Fruit fly (Drosophila melanogaster): Measurements from ENCODE around the gene Elys.

The Elys gene

dm6 chrX:19697255-19697877 lies 45.3 kb downstream of the Elys start (continued):
- TF ChIP-seq CG4360 (GFP tag; IDR thresholded peaks at IDR 0.05): no peak
- TF ChIP-seq phol (tag; optimal IDR thresholded peaks at IDR 0.05): no peak
- no peak for TF ChIP-seq CG11696 (GFP tag; IDR thresholded peaks at IDR 0.05)
- peak; percentile 56; the same call in 1 of the 3 replicates for TF ChIP-seq ci (GFP tag; IDR thresholded peaks at IDR 0.05)
- TF ChIP-seq Xbp1 (GFP tag; optimal IDR thresholded peaks at IDR 0.05): no peak
- no peak for TF ChIP-seq CG7786 (GFP tag; optimal IDR thresholded peaks at IDR 0.05)
- no peak for TF ChIP-seq CG7839 (tag; optimal IDR thresholded peaks at IDR 0.05)
- no peak for TF ChIP-seq CG15011 (GFP tag; optimal IDR thresholded peaks at IDR 0.05)
- TF ChIP-seq CG16779 (GFP tag; IDR thresholded peaks at IDR 0.05): no peak
- TF ChIP-seq Dbx (GFP tag; IDR thresholded peaks at IDR 0.05): no peak
- no peak for TF ChIP-seq CG17328 (GFP tag; IDR thresholded peaks at IDR 0.05)
- TF ChIP-seq CG6272 (GFP tag; IDR thresholded peaks at IDR 0.05): no peak
- TF ChIP-seq CG3281 (GFP tag; optimal IDR thresholded peaks at IDR 0.05): no peak
- no peak for TF ChIP-seq Hmx (GFP tag; optimal IDR thresholded peaks at IDR 0.05)
- peak; percentile 20; the same call in 1 of the 2 replicates for TF ChIP-seq Rfx (GFP tag; IDR thresholded peaks at IDR 0.05)
- no peak for TF ChIP-seq peb (GFP tag; IDR thresholded peaks at IDR 0.05)
- no peak for TF ChIP-seq NK7.1 (GFP tag; optimal IDR thresholded peaks at IDR 0.05)
- no peak for TF ChIP-seq grau (tag; optimal IDR thresholded peaks at IDR 0.05)
- TF ChIP-seq CG18619 (GFP tag; optimal IDR thresholded peaks at IDR 0.05): no peak
- TF ChIP-seq crol (GFP tag; IDR thresholded peaks at IDR 0.05): peak; percentile 74
- no peak for TF ChIP-seq Dref (GFP tag; IDR thresholded peaks at IDR 0.05)
- no peak for TF ChIP-seq ssp (GFP tag; IDR thresholded peaks at IDR 0.05)
- TF ChIP-seq E2f2 (GFP tag; IDR thresholded peaks at IDR 0.05): no peak
- TF ChIP-seq so (GFP tag; IDR thresholded peaks at IDR 0.05): no peak
- TF ChIP-seq Aef1 (GFP tag; IDR thresholded peaks at IDR 0.05): no peak
- no peak for TF ChIP-seq CG13894 (tag; optimal IDR thresholded peaks at IDR 0.05)
- TF ChIP-seq CG30431 (GFP tag; optimal IDR thresholded peaks at IDR 0.05): no peak
- TF ChIP-seq Dfd (GFP tag; optimal IDR thresholded peaks at IDR 0.05): no peak
- no peak for TF ChIP-seq bowl (GFP tag; IDR thresholded peaks at IDR 0.05)
- no peak for TF ChIP-seq CG15269 (tag; optimal IDR thresholded peaks at IDR 0.05)
- no peak for TF ChIP-seq corto (GFP tag; optimal IDR thresholded peaks at IDR 0.05)
- no peak for TF ChIP-seq klu (GFP tag; IDR thresholded peaks at IDR 0.05)
- no peak for TF ChIP-seq MBD-R2 (GFP tag; IDR thresholded peaks at IDR 0.05)
- no peak for TF ChIP-seq cad (GFP tag; optimal IDR thresholded peaks at IDR 0.05)
- no peak for TF ChIP-seq bab2 (GFP tag; optimal IDR thresholded peaks at IDR 0.05)
- TF ChIP-seq CG15479 (GFP tag; optimal IDR thresholded peaks at IDR 0.05): peak; percentile 62
- TF ChIP-seq sd (tag; optimal IDR thresholded peaks at IDR 0.05): no peak
- no peak for TF ChIP-seq mld (GFP tag; IDR thresholded peaks at IDR 0.05; ENCODE audit: partially characterized antibody)
- TF ChIP-seq CG10543 (GFP tag; optimal IDR thresholded peaks at IDR 0.05): peak; percentile 42
- no peak for TF ChIP-seq tup (GFP tag; optimal IDR thresholded peaks at IDR 0.05)
- TF ChIP-seq Six4 (GFP tag; optimal IDR thresholded peaks at IDR 0.05): no peak
- no peak for TF ChIP-seq kah (GFP tag; optimal IDR thresholded peaks at IDR 0.05)
- peak; percentile 93 for TF ChIP-seq Nf-YC (tag; optimal IDR thresholded peaks at IDR 0.05)
- no peak for TF ChIP-seq schlank (tag; optimal IDR thresholded peaks at IDR 0.05)
- no peak for TF ChIP-seq z (GFP tag; IDR thresholded peaks at IDR 0.05)
- no peak for TF ChIP-seq C15 (GFP tag; IDR thresholded peaks at IDR 0.05)
- TF ChIP-seq Pdp1 (GFP tag; optimal IDR thresholded peaks at IDR 0.05): peak in 1 of 2 experiments; percentile 6
- TF ChIP-seq sug (tag; optimal IDR thresholded peaks at IDR 0.05): peak; percentile 45
- TF ChIP-seq psq (GFP tag; optimal IDR thresholded peaks at IDR 0.05): peak; percentile 2
- TF ChIP-seq CG10274 (GFP tag; optimal IDR thresholded peaks at IDR 0.05): no peak
- peak; percentile 40 for TF ChIP-seq wek (GFP tag; optimal IDR thresholded peaks at IDR 0.05)
- no peak for TF ChIP-seq Dek (tag; optimal IDR thresholded peaks at IDR 0.05)

Data from whole organism, embryonic.